Fruit fly (Drosophila melanogaster) whole organism, embryonic: ENCODE measurements around the gene CG5968.
A peak's percentile ranks its signal among the peaks of the same experiment; 100 is the strongest.

Experiments
- Adf1 ChIP-seq: fragments of 200-800 bp; sonication (Bioruptor generic); IDR thresholded peaks from 2 replicates; pipeline ENCODE4 v1.3.6; 2022; ENCODE audit warnings: missing biosample characterization, missing genetic modification characterization
- Blimp-1 ChIP-seq: fragments of 200-800 bp; sonication (Bioruptor generic); optimal IDR thresholded peaks from 3 replicates; lab custom pipeline; 2018; ENCODE audit warnings: missing biosample characterization, missing genetic modification characterization, mild to moderate bottlenecking, moderate library complexity, missing genetic modification reagents
- CG10209 ChIP-seq: fragments of 200-800 bp; sonication (Bioruptor generic); optimal IDR thresholded peaks from 3 replicates; lab custom pipeline; 2017; ENCODE audit warnings: missing biosample characterization, mild to moderate bottlenecking, missing genetic modification characterization, missing genetic modification reagents
- CG10267 ChIP-seq: fragments of 200-800 bp; sonication (Bioruptor generic); optimal IDR thresholded peaks from 2 replicates; lab custom pipeline; 2018; ENCODE audit warnings: missing biosample characterization, mild to moderate bottlenecking, missing genetic modification characterization, moderate library complexity
- CG11560 ChIP-seq: fragments of 200-800 bp; sonication (Bioruptor generic); IDR thresholded peaks from 3 replicates; pipeline ENCODE4 v1.3.6; 2022; ENCODE audit warnings: missing biosample characterization, missing genetic modification characterization
- CG12391 ChIP-seq: fragments of 200-800 bp; sonication (Bioruptor generic); optimal IDR thresholded peaks from 3 replicates; lab custom pipeline; 2018; ENCODE audit warnings: missing biosample characterization, mild to moderate bottlenecking, missing genetic modification characterization, moderate library complexity
- CG15601 ChIP-seq: fragments of 200-800 bp; sonication (Bioruptor generic); optimal IDR thresholded peaks from 3 replicates; lab custom pipeline; 2019; ENCODE audit warnings: missing biosample characterization, mild to moderate bottlenecking, missing genetic modification characterization, moderate library complexity
- CG17328 ChIP-seq: fragments of 200-800 bp; sonication (Bioruptor generic); IDR thresholded peaks from 2 replicates; pipeline ENCODE4 v1.3.6; 2022; ENCODE audit warnings: missing biosample characterization, missing genetic modification characterization
- CG34422 ChIP-seq: fragments of 200-800 bp; sonication (Bioruptor generic); IDR thresholded peaks from 3 replicates; pipeline ENCODE4 v1.3.6; 2022; ENCODE audit warnings: missing biosample characterization, missing genetic modification characterization
- CG6254 ChIP-seq: fragments of 200-800 bp; sonication (Bioruptor generic); optimal IDR thresholded peaks from 3 replicates; lab custom pipeline; 2017; ENCODE audit warnings: mild to moderate bottlenecking, missing biosample characterization, missing genetic modification reagents, missing genetic modification characterization
- CG8290 ChIP-seq, 3 experiments: fragments of 200-800 bp; sonication (Bioruptor generic); optimal IDR thresholded peaks; 2 replicates each; lab custom pipeline; 2016 to 2019; ENCODE audit warnings: missing biosample characterization in 3 of 3, missing genetic modification characterization in 3 of 3, mild to moderate bottlenecking in 2 of 3, moderate library complexity in 1 of 3
- Dbx ChIP-seq: fragments of 200-800 bp; sonication (Bioruptor generic); IDR thresholded peaks from 3 replicates; pipeline ENCODE4 v1.3.6; 2022; ENCODE audit warnings: missing biosample characterization, missing genetic modification characterization
- Dll ChIP-seq: fragments of 200-800 bp; sonication (Bioruptor generic); IDR thresholded peaks from 4 replicates; pipeline ENCODE4 v1.3.6; 2022; ENCODE audit warnings: missing biosample characterization, missing genetic modification characterization; ENCODE audit not compliant: partially characterized antibody
- Fer1 ChIP-seq: fragments of 200-800 bp; sonication (Bioruptor generic); optimal IDR thresholded peaks from 2 replicates; lab custom pipeline; 2017; ENCODE audit warnings: missing biosample characterization, mild to moderate bottlenecking, missing genetic modification characterization
- Fer3 ChIP-seq: fragments of 200-800 bp; sonication (Bioruptor generic); optimal IDR thresholded peaks from 2 replicates; lab custom pipeline; 2018; ENCODE audit warnings: missing biosample characterization, mild to moderate bottlenecking, missing genetic modification characterization, moderate library complexity
- Hr78 ChIP-seq, 2 experiments: fragments of 200-800 bp in 1 of 2; fragments of >200 bp in 1 of 2; sonication (Bioruptor generic) in 1 of 2; optimal IDR thresholded peaks; 2 replicates each; lab custom pipeline; 2017 to 2019; ENCODE audit warnings: missing biosample characterization in 2 of 2, missing genetic modification characterization in 2 of 2, mild to moderate bottlenecking in 1 of 2, moderate library complexity in 1 of 2
- Jarid2 ChIP-seq: fragments of 200-800 bp; sonication (Bioruptor generic); optimal IDR thresholded peaks from 3 replicates; lab custom pipeline; 2017; ENCODE audit warnings: mild to moderate bottlenecking, missing biosample characterization, missing genetic modification reagents, missing genetic modification characterization
- Med ChIP-seq: fragments of 200-800 bp; sonication (Bioruptor generic); peaks from one replicate; lab custom pipeline; 2016; ENCODE audit warnings: missing biosample characterization, missing genetic modification characterization, mild to moderate bottlenecking, inconsistent platforms, moderate library complexity
- NFAT ChIP-seq: fragments of 200-800 bp; sonication (Bioruptor generic); IDR thresholded peaks from 2 replicates; pipeline ENCODE4 v1.3.6; 2022; ENCODE audit warnings: missing biosample characterization, missing genetic modification characterization
- NK7.1 ChIP-seq: fragments of 200-800 bp; sonication (Bioruptor generic); optimal IDR thresholded peaks from 3 replicates; lab custom pipeline; 2016; ENCODE audit warnings: missing biosample characterization, missing genetic modification characterization
- Poxn ChIP-seq: fragments of 200-800 bp; sonication (Bioruptor generic); IDR thresholded peaks from 2 replicates; pipeline ENCODE4 v1.3.6; 2022; ENCODE audit warnings: missing biosample characterization, missing genetic modification characterization
- Scr ChIP-seq: fragments of 200-800 bp; sonication (Bioruptor generic); IDR thresholded peaks from 2 replicates; pipeline ENCODE4 v1.3.6; 2022; ENCODE audit warnings: missing biosample characterization, missing genetic modification characterization; ENCODE audit not compliant: partially characterized antibody
- Sox100B ChIP-seq: fragments of 200-800 bp; sonication (Bioruptor generic); optimal IDR thresholded peaks from 3 replicates; lab custom pipeline; 2018; ENCODE audit warnings: missing biosample characterization, mild to moderate bottlenecking, missing genetic modification characterization
- Sox102F ChIP-seq: fragments of 200-800 bp; sonication (Bioruptor generic); optimal IDR thresholded peaks from 2 replicates; lab custom pipeline; 2018; ENCODE audit warnings: missing biosample characterization, mild to moderate bottlenecking, missing genetic modification characterization, moderate library complexity
- Stat92E ChIP-seq, 3 experiments: fragments of >200 bp in 2 of 3; fragments of 200-800 bp in 1 of 3; sonication (Bioruptor generic) in 1 of 3; optimal IDR thresholded peaks; 2 replicates each; lab custom pipeline; 2017 to 2019; ENCODE audit warnings: missing biosample characterization in 3 of 3, missing genetic modification characterization in 3 of 3, mild to moderate bottlenecking in 1 of 3, moderate library complexity in 1 of 3
- az2 ChIP-seq: fragments of 200-800 bp; sonication (Bioruptor generic); optimal IDR thresholded peaks from 3 replicates; lab custom pipeline; 2016; ENCODE audit warnings: missing biosample characterization, missing genetic modification characterization
- bsh ChIP-seq, 2 experiments: fragments of 200-800 bp; sonication (Bioruptor generic); optimal IDR thresholded peaks; 2 replicates each; lab custom pipeline; 2017 to 2018; ENCODE audit warnings: mild to moderate bottlenecking in 2 of 2, missing biosample characterization in 2 of 2, missing genetic modification characterization in 2 of 2, moderate library complexity in 1 of 2
- chinmo ChIP-seq: fragments of 200-800 bp; sonication (Bioruptor generic); IDR thresholded peaks from 4 replicates; pipeline ENCODE4 v1.3.6; 2022; ENCODE audit warnings: missing biosample characterization, missing genetic modification characterization; ENCODE audit not compliant: partially characterized antibody
- crp ChIP-seq, 2 experiments: fragments of 200-800 bp; sonication (Bioruptor generic); optimal IDR thresholded peaks; 2 replicates in 1 of 2; 3 replicates in 1 of 2; lab custom pipeline; 2017; ENCODE audit warnings: missing biosample characterization in 2 of 2, missing genetic modification characterization in 2 of 2, mild to moderate bottlenecking in 1 of 2, moderate library complexity in 1 of 2
- fd64A ChIP-seq: fragments of 200-800 bp; sonication (Bioruptor generic); optimal IDR thresholded peaks from 3 replicates; lab custom pipeline; 2018; ENCODE audit warnings: missing biosample characterization, mild to moderate bottlenecking, missing genetic modification characterization
- fd96Cb ChIP-seq: fragments of 200-800 bp; sonication (Bioruptor generic); optimal IDR thresholded peaks from 2 replicates; lab custom pipeline; 2018; ENCODE audit warnings: missing biosample characterization, mild to moderate bottlenecking, missing genetic modification characterization, moderate library complexity
- gcm ChIP-seq: fragments of 200-800 bp; sonication (Bioruptor generic); optimal IDR thresholded peaks from 2 replicates; lab custom pipeline; 2019; ENCODE audit warnings: missing biosample characterization, mild to moderate bottlenecking, missing genetic modification characterization, moderate library complexity
- gfzf ChIP-seq: fragments of 200-800 bp; sonication (Bioruptor generic); optimal IDR thresholded peaks from 2 replicates; lab custom pipeline; 2016; ENCODE audit warnings: missing biosample characterization, mild to moderate bottlenecking, missing genetic modification characterization, moderate library complexity
- lab ChIP-seq: fragments of 200-800 bp; sonication (Bioruptor generic); optimal IDR thresholded peaks from 3 replicates; lab custom pipeline; 2017; ENCODE audit warnings: missing biosample characterization, missing genetic modification characterization, mild to moderate bottlenecking, moderate library complexity, missing genetic modification reagents
- nmo ChIP-seq: fragments of 200-800 bp; sonication (Bioruptor generic); optimal IDR thresholded peaks from 2 replicates; lab custom pipeline; 2018; ENCODE audit warnings: missing biosample characterization, mild to moderate bottlenecking, missing genetic modification characterization, moderate library complexity
- odd ChIP-seq: fragments of 200-800 bp; sonication (Bioruptor generic); optimal IDR thresholded peaks from 2 replicates; lab custom pipeline; 2017; ENCODE audit warnings: missing biosample characterization, mild to moderate bottlenecking, missing genetic modification characterization
- psq ChIP-seq: fragments of 200-800 bp; sonication (Bioruptor generic); optimal IDR thresholded peaks from 2 replicates; lab custom pipeline; 2017; ENCODE audit warnings: missing biosample characterization, missing genetic modification characterization
- sqz ChIP-seq: fragments of 200-800 bp; sonication (Bioruptor generic); optimal IDR thresholded peaks from 3 replicates; lab custom pipeline; 2018; ENCODE audit warnings: missing biosample characterization, mild to moderate bottlenecking, missing genetic modification characterization
- stc ChIP-seq: fragments of 200-800 bp; sonication (Bioruptor generic); IDR thresholded peaks from 2 replicates; pipeline ENCODE4 v1.3.6; 2022; ENCODE audit warnings: missing biosample characterization, missing genetic modification characterization
- tap ChIP-seq: fragments of 200-800 bp; optimal IDR thresholded peaks from 3 replicates; lab custom pipeline; 2019; ENCODE audit warnings: missing biosample characterization, mild to moderate bottlenecking, missing genetic modification characterization, moderate library complexity
- tin ChIP-seq: fragments of 200-800 bp; sonication (Bioruptor generic); optimal IDR thresholded peaks from 3 replicates; lab custom pipeline; 2016; ENCODE audit warnings: missing biosample characterization, missing genetic modification characterization
- trem ChIP-seq: fragments of 200-800 bp; optimal IDR thresholded peaks from 3 replicates; lab custom pipeline; 2019; ENCODE audit warnings: missing biosample characterization, mild to moderate bottlenecking, missing genetic modification characterization, moderate library complexity
- unpg ChIP-seq: fragments of 200-800 bp; sonication (Bioruptor generic); optimal IDR thresholded peaks from 3 replicates; lab custom pipeline; 2018; ENCODE audit warnings: missing biosample characterization, mild to moderate bottlenecking, missing genetic modification characterization, moderate library complexity
- yki ChIP-seq: fragments of >200 bp; optimal IDR thresholded peaks from 3 replicates; lab custom pipeline; 2018
- zf30C ChIP-seq: fragments of 200-800 bp; sonication (Bioruptor generic); optimal IDR thresholded peaks from 3 replicates; lab custom pipeline; 2018; ENCODE audit warnings: missing biosample characterization, mild to moderate bottlenecking, missing genetic modification characterization

The CG5968 gene

dm6 chr2L:16519582-16520474, 29.9 kb downstream of the CG5968 start:
- no peak for TF ChIP-seq CG10267
- peak; percentile 34; the same call in 1 of the 2 replicates for TF ChIP-seq Adf1
- peak; percentile 64 for TF ChIP-seq Sox102F (GFP tag; lab: Kevin White, UChicago)
- TF ChIP-seq fd64A (GFP tag; lab: Kevin White, UChicago): peak; percentile 15
- TF ChIP-seq Fer1 (GFP tag; lab: Kevin White, UChicago): peak; percentile 43
- peak; percentile 10 for TF ChIP-seq CG10209 (GFP tag; lab: Kevin White, UChicago)
- TF ChIP-seq NFAT: peak; percentile 34; the same call in 1 of the 2 replicates
- peak; percentile 37 for TF ChIP-seq az2 (GFP tag; lab: Kevin White, UChicago)
- TF ChIP-seq Dbx (GFP tag; lab: Robert Waterston, UW): peak; percentile 12; the same call in 1 of the 3 replicates
- 0 out of 4 replicates have a peak, but pooled peaks have one; percentile 18 for TF ChIP-seq Dll (GFP tag; lab: Robert Waterston, UW)
- TF ChIP-seq bsh (GFP tag; optimal IDR thresholded peaks at IDR 0.05; lab: Kevin White, UChicago): peak in 1 of 2 experiments; percentile 41
- peak; percentile 59 for TF ChIP-seq sqz
- peak; percentile 8 for TF ChIP-seq tap
- peak; percentile 30; the same call in 1 of the 2 replicates for TF ChIP-seq stc (GFP tag; lab: Robert Waterston, UW)
- TF ChIP-seq Fer3 (tag; lab: Kevin White, UChicago): peak; percentile 6
- no peak for TF ChIP-seq zf30C (GFP tag; lab: Kevin White, UChicago)
- TF ChIP-seq Jarid2: peak; percentile 31
- peak in 1 of 2 experiments; percentile 45 for TF ChIP-seq Hr78 (GFP tag; optimal IDR thresholded peaks at IDR 0.05; lab: Kevin White, UChicago)
- TF ChIP-seq CG11560 (tag; lab: Robert Waterston, UW): no peak
- TF ChIP-seq Scr (GFP tag; lab: Robert Waterston, UW): no peak
- peak; percentile 20 for TF ChIP-seq Sox100B (GFP tag; lab: Kevin White, UChicago)
- peak; percentile 59 for TF ChIP-seq CG12391 (tag; lab: Kevin White, UChicago)
- no peak for TF ChIP-seq odd (GFP tag; lab: Kevin White, UChicago)
- TF ChIP-seq Poxn (GFP tag; lab: Robert Waterston, UW): no peak
- TF ChIP-seq CG17328 (GFP tag; lab: Robert Waterston, UW): peak; percentile 57
- peak; percentile 9 for TF ChIP-seq fd96Cb
- no peak for TF ChIP-seq gfzf (GFP tag; lab: Kevin White, UChicago)
- TF ChIP-seq psq (GFP tag; lab: Kevin White, UChicago): no peak
- peak; percentile 58 for TF ChIP-seq nmo (GFP tag; lab: Kevin White, UChicago)
- peak in 1 of 3 experiments; percentile 55 for TF ChIP-seq Stat92E (GFP tag; optimal IDR thresholded peaks at IDR 0.05; lab: Kevin White, UChicago)
- peak; percentile 52 for TF ChIP-seq unpg (GFP tag; lab: Kevin White, UChicago)
- TF ChIP-seq CG8290 (GFP tag; optimal IDR thresholded peaks at IDR 0.05; lab: Kevin White, UChicago): peak; percentile 16
- no peak for TF ChIP-seq CG8290 (tag; optimal IDR thresholded peaks at IDR 0.05; lab: Kevin White, UChicago)
- TF ChIP-seq trem (tag; lab: Kevin White, UChicago): peak; percentile 8
- peak; percentile 58 for TF ChIP-seq lab
- peak; percentile 18 for TF ChIP-seq CG15601
- TF ChIP-seq crp (GFP tag; optimal IDR thresholded peaks at IDR 0.05; lab: Kevin White, UChicago): no peak
- TF ChIP-seq CG34422: 0 out of 3 replicates have a peak, but pooled peaks have one; percentile 27
- peak; percentile 10 for TF ChIP-seq NK7.1 (GFP tag; lab: Kevin White, UChicago)
- TF ChIP-seq Blimp-1 (GFP tag; lab: Kevin White, UChicago): peak; percentile 45
- peak; percentile 70 for TF ChIP-seq Med (GFP tag; lab: Kevin White, UChicago)
- peak; percentile 61; the same call in 1 of the 4 replicates for TF ChIP-seq chinmo
- peak; percentile 38 for TF ChIP-seq gcm (GFP tag; lab: Kevin White, UChicago)
- TF ChIP-seq yki (lab: Kevin White, UChicago): peak; percentile 71
- peak; percentile 25 for TF ChIP-seq CG6254
- peak; percentile 15 for TF ChIP-seq tin (GFP tag; lab: Kevin White, UChicago)
